Fruit fly (Drosophila melanogaster): ENCODE results near the gene nSyb.
A peak's percentile ranks its signal among the peaks of the same experiment; 100 is the strongest.

nSyb gene

DNA sequence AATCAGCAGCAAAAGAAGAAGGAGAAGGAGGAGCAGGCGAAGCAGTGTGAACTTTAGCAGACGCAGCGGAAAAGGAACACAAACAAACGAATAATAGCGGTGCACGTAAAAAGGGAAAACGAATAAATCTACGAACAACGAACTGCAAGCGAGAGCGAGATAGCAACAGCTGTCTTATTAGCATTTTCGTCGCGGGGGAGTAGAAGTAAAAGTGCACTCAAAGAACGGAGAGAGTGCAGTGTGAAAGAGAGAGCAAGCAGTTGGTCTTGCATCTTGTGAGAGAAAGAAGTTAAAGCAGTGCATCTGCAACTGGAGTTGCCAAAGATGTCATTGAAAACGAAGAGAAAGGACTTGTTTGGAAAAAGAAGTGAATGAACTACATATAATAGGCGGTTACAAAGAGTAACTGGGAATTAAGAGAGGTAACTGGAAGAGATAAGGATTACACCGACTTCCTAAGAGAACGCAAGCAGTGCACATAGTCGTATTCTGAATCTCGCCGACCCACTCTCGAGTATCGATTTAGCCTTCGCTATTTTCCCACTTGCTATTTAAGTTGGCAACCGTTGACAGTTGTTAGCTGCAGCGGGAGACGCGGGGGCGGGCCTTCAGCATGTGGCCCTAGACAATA, 44.6 kb downstream of the nSyb start (continued):
- no peak for TF ChIP-seq CG7987 (GFP tag; optimal IDR thresholded peaks at IDR 0.05)
- TF ChIP-seq toy (GFP tag; IDR thresholded peaks at IDR 0.05): no peak
- TF ChIP-seq CG7928 (GFP tag; optimal IDR thresholded peaks at IDR 0.05): no peak
- TF ChIP-seq CG1603 (tag; optimal IDR thresholded peaks at IDR 0.05): no peak
- no peak for TF ChIP-seq sisA (GFP tag; IDR thresholded peaks at IDR 0.05)
- TF ChIP-seq CoRest (tag; optimal IDR thresholded peaks at IDR 0.05): no peak
- no peak for TF ChIP-seq NfI (GFP tag; optimal IDR thresholded peaks at IDR 0.05)
- TF ChIP-seq D (optimal IDR thresholded peaks at IDR 0.05): peak; percentile 45
- TF ChIP-seq D (GFP tag; optimal IDR thresholded peaks at IDR 0.05): no peak
- peak; percentile 94 for TF ChIP-seq CG31365 (tag; optimal IDR thresholded peaks at IDR 0.05)
- TF ChIP-seq CG33213 (GFP tag; optimal IDR thresholded peaks at IDR 0.05): no peak
- peak in 1 of 2 experiments; percentile 85 for TF ChIP-seq Dfd (GFP tag; optimal IDR thresholded peaks at IDR 0.05)
- TF ChIP-seq bsh (GFP tag; optimal IDR thresholded peaks at IDR 0.05): peak in 1 of 2 experiments; percentile 14
- no peak for TF ChIP-seq pfk (GFP tag; optimal IDR thresholded peaks at IDR 0.05)
- no peak for TF ChIP-seq CG8290 (GFP tag; optimal IDR thresholded peaks at IDR 0.05)
- TF ChIP-seq CG8290 (tag; optimal IDR thresholded peaks at IDR 0.05): peak in 1 of 2 experiments; percentile 78
- no peak for TF ChIP-seq CG9215 (GFP tag; IDR thresholded peaks at IDR 0.05)
- TF ChIP-seq Hsf (GFP tag; optimal IDR thresholded peaks at IDR 0.05): no peak
- no peak for TF ChIP-seq sens (GFP tag)
- TF ChIP-seq ind (GFP tag; optimal IDR thresholded peaks at IDR 0.05): no peak
- no peak for TF ChIP-seq H2.0 (GFP tag; IDR thresholded peaks at IDR 0.05)
- TF ChIP-seq CG4404 (GFP tag; IDR thresholded peaks at IDR 0.05): no peak
- TF ChIP-seq Lhr (GFP tag; optimal IDR thresholded peaks at IDR 0.05): no peak
- no peak for TF ChIP-seq mld (GFP tag; IDR thresholded peaks at IDR 0.05; ENCODE audit: partially characterized antibody)
- no peak for TF ChIP-seq Atf-2 (GFP tag; optimal IDR thresholded peaks at IDR 0.05)
- TF ChIP-seq Blimp-1 (GFP tag; optimal IDR thresholded peaks at IDR 0.05): peak; percentile 95
- no peak for TF ChIP-seq cad (GFP tag; optimal IDR thresholded peaks at IDR 0.05)
- no peak for TF ChIP-seq psq (GFP tag; optimal IDR thresholded peaks at IDR 0.05)
- no peak for TF ChIP-seq zen2 (GFP tag; IDR thresholded peaks at IDR 0.05; ENCODE audit: partially characterized antibody)
- TF ChIP-seq E2f1 (GFP tag; IDR thresholded peaks at IDR 0.05): no peak
- no peak for TF ChIP-seq HmgD (GFP tag; optimal IDR thresholded peaks at IDR 0.05)

dm6 chr3L:1591692-1592371, 45.7 kb downstream of the nSyb start:
- no peak for TF ChIP-seq pita (GFP tag; optimal IDR thresholded peaks at IDR 0.05)
- no peak for TF ChIP-seq CG14860 (GFP tag; IDR thresholded peaks at IDR 0.05; ENCODE audit: partially characterized antibody)
- no peak for TF ChIP-seq odd (GFP tag; optimal IDR thresholded peaks at IDR 0.05)
- peak; percentile 76 for TF ChIP-seq ATbp (GFP tag; optimal IDR thresholded peaks at IDR 0.05)
- peak; percentile 0 for TF ChIP-seq CG8924 (tag; optimal IDR thresholded peaks at IDR 0.05)
- no peak for TF ChIP-seq dati (GFP tag; IDR thresholded peaks at IDR 0.05)
- TF ChIP-seq Side (GFP tag; optimal IDR thresholded peaks at IDR 0.05): peak; percentile 54
- no peak for TF ChIP-seq Hr39 (optimal IDR thresholded peaks at IDR 0.05)
- TF ChIP-seq fru (optimal IDR thresholded peaks at IDR 0.05): no peak
- peak; percentile 25 for TF ChIP-seq Hsf (GFP tag; optimal IDR thresholded peaks at IDR 0.05)
- TF ChIP-seq CG4707 (GFP tag; optimal IDR thresholded peaks at IDR 0.05): peak; percentile 26
- TF ChIP-seq CG8944 (GFP tag; optimal IDR thresholded peaks at IDR 0.05): peak; percentile 3
- TF ChIP-seq CG18599 (GFP tag; optimal IDR thresholded peaks at IDR 0.05): peak; percentile 96
- TF ChIP-seq CG1832 (GFP tag; optimal IDR thresholded peaks at IDR 0.05): no peak
- peak; percentile 62 for TF ChIP-seq CG3995 (GFP tag; optimal IDR thresholded peaks at IDR 0.05)
- TF ChIP-seq CG4617 (GFP tag; optimal IDR thresholded peaks at IDR 0.05; ENCODE audit: borderline replicate concordance): no peak
- no peak for TF ChIP-seq az2 (GFP tag; optimal IDR thresholded peaks at IDR 0.05)
- no peak for TF ChIP-seq Gsc (GFP tag; IDR thresholded peaks at IDR 0.05)
- peak; percentile 60 for TF ChIP-seq CG18476 (GFP tag; optimal IDR thresholded peaks at IDR 0.05)
- peak; percentile 62 for TF ChIP-seq Max (GFP tag; optimal IDR thresholded peaks at IDR 0.05)
- no peak for TF ChIP-seq pzg (GFP tag; optimal IDR thresholded peaks at IDR 0.05)
- TF ChIP-seq zfh1 (GFP tag; IDR thresholded peaks at IDR 0.05): 0 out of 3 replicates have a peak, but pooled peaks have one; percentile 36
